Fruit fly (Drosophila melanogaster): Measurements from ENCODE around the gene CG12592.
A peak's percentile ranks its signal among the peaks of the same experiment; 100 is the strongest.

Gene CG12592

dm6 chr3R:10350741-10351629, 12.8 kb downstream of the CG12592 start (continued):
- TF ChIP-seq CG16779 (tag; optimal IDR thresholded peaks at IDR 0.05): no peak
- no peak for TF ChIP-seq CG8119 (GFP tag; IDR thresholded peaks at IDR 0.05)
- no peak for TF ChIP-seq CG6163 (GFP tag; IDR thresholded peaks at IDR 0.05)
- peak; percentile 79 for TF ChIP-seq achi (GFP tag; optimal IDR thresholded peaks at IDR 0.05)
- TF ChIP-seq Eip93F (GFP tag; optimal IDR thresholded peaks at IDR 0.05): peak; percentile 76
- no peak for TF ChIP-seq Hr38 (GFP tag; optimal IDR thresholded peaks at IDR 0.05)
- peak; percentile 90 for TF ChIP-seq svp (GFP tag)
- peak; percentile 91 for TF ChIP-seq esn (GFP tag; optimal IDR thresholded peaks at IDR 0.05)
- peak; percentile 72 for TF ChIP-seq Lpt (GFP tag; optimal IDR thresholded peaks at IDR 0.05)
- peak; percentile 86 for TF ChIP-seq OdsH (GFP tag; optimal IDR thresholded peaks at IDR 0.05)
- peak; percentile 84 for TF ChIP-seq Smox (GFP tag; optimal IDR thresholded peaks at IDR 0.05)
- peak; percentile 63 for TF ChIP-seq Ets96B (tag; optimal IDR thresholded peaks at IDR 0.05)
- peak; percentile 74 for TF ChIP-seq CG4318 (GFP tag; optimal IDR thresholded peaks at IDR 0.05)
- peak; percentile 87 for TF ChIP-seq lz (GFP tag; optimal IDR thresholded peaks at IDR 0.05)
- TF ChIP-seq CG3919 (GFP tag; optimal IDR thresholded peaks at IDR 0.05): peak; percentile 81
- TF ChIP-seq pdm3 (GFP tag; optimal IDR thresholded peaks at IDR 0.05): peak; percentile 85
- TF ChIP-seq eg (GFP tag; IDR thresholded peaks at IDR 0.05): no peak
- TF ChIP-seq CG9139 (GFP tag; optimal IDR thresholded peaks at IDR 0.05): no peak
- TF ChIP-seq cyc (GFP tag; optimal IDR thresholded peaks at IDR 0.05): peak; percentile 82
- no peak for TF ChIP-seq ss (GFP tag; optimal IDR thresholded peaks at IDR 0.05)
- TF ChIP-seq Gug (GFP tag; IDR thresholded peaks at IDR 0.05): no peak
- TF ChIP-seq CG6276 (GFP tag; optimal IDR thresholded peaks at IDR 0.05): peak; percentile 79
- TF ChIP-seq Sox14 (GFP tag; optimal IDR thresholded peaks at IDR 0.05): peak; percentile 81
- peak; percentile 79 for TF ChIP-seq CG34406 (GFP tag; optimal IDR thresholded peaks at IDR 0.05)
- TF ChIP-seq CG8319 (GFP tag; optimal IDR thresholded peaks at IDR 0.05): peak; percentile 61
- peak; percentile 72 for TF ChIP-seq CG3032 (tag; optimal IDR thresholded peaks at IDR 0.05)

- TF ChIP-seq OdsH (GFP tag; optimal IDR thresholded peaks at IDR 0.05) (peak; percentile 86), Gug (GFP tag; IDR thresholded peaks at IDR 0.05) (no peak), CG15336 (GFP tag; IDR thresholded peaks at IDR 0.05) (no peak), fd59A (GFP tag; optimal IDR thresholded peaks at IDR 0.05) (peak; percentile 96), esn (GFP tag; optimal IDR thresholded peaks at IDR 0.05) (peak; percentile 0), Hr39 (GFP tag; optimal IDR thresholded peaks at IDR 0.05) (no peak), Lpt (GFP tag; optimal IDR thresholded peaks at IDR 0.05) (peak; percentile 95), Hr4 (GFP tag; optimal IDR thresholded peaks at IDR 0.05) (peak; percentile 83), topi (GFP tag; optimal IDR thresholded peaks at IDR 0.05) (peak; percentile 44), CG7368 (GFP tag; optimal IDR thresholded peaks at IDR 0.05) (peak; percentile 88), CG6854 (GFP tag; optimal IDR thresholded peaks at IDR 0.05) (peak; percentile 98), Sox102F (GFP tag; optimal IDR thresholded peaks at IDR 0.05) (peak; percentile 83), acj6 (GFP tag; optimal IDR thresholded peaks at IDR 0.05) (peak; percentile 65), salr (GFP tag; optimal IDR thresholded peaks at IDR 0.05) (peak; percentile 92 to 99), Eip93F (GFP tag; optimal IDR thresholded peaks at IDR 0.05) (peak; percentile 8), Ets96B (tag; optimal IDR thresholded peaks at IDR 0.05) (peak; percentile 99), CG6808 (GFP tag; optimal IDR thresholded peaks at IDR 0.05) (peak; percentile 98), Eip78C (GFP tag) (peak; percentile 87), net (GFP tag; optimal IDR thresholded peaks at IDR 0.05) (peak; percentile 93), CG32006 (GFP tag; optimal IDR thresholded peaks at IDR 0.05) (peak; percentile 94), Hr38 (GFP tag; optimal IDR thresholded peaks at IDR 0.05) (no peak), CG11762 (GFP tag; optimal IDR thresholded peaks at IDR 0.05; ENCODE audit: insufficient read depth) (peak; percentile 71), svp (GFP tag) (peak; percentile 68), fd85E (GFP tag; optimal IDR thresholded peaks at IDR 0.05) (peak; percentile 77), CG1621 (tag; optimal IDR thresholded peaks at IDR 0.05) (peak; percentile 99), Sox14 (GFP tag; optimal IDR thresholded peaks at IDR 0.05) (peak; percentile 97), dsx (GFP tag; optimal IDR thresholded peaks at IDR 0.05; ENCODE audit: poor library complexity, severe bottlenecking) (peak; percentile 99), CG6163 (GFP tag; IDR thresholded peaks at IDR 0.05) (no peak), Sox15 (GFP tag; optimal IDR thresholded peaks at IDR 0.05) (no peak), CG31627 (GFP tag; optimal IDR thresholded peaks at IDR 0.05) (peak; percentile 8), CG8319 (GFP tag; optimal IDR thresholded peaks at IDR 0.05) (peak; percentile 64), CG4318 (GFP tag; optimal IDR thresholded peaks at IDR 0.05) (peak; percentile 65), CG6276 (GFP tag; optimal IDR thresholded peaks at IDR 0.05) (peak; percentile 98), Blimp-1 (GFP tag; optimal IDR thresholded peaks at IDR 0.05) (peak; percentile 65)
These were observed 13.9 kb downstream of the CG12592 start for dm6 chr3R:10351960-10352458.
